Fruit fly (Drosophila melanogaster): ENCODE data around the gene CycG.

DNA sequence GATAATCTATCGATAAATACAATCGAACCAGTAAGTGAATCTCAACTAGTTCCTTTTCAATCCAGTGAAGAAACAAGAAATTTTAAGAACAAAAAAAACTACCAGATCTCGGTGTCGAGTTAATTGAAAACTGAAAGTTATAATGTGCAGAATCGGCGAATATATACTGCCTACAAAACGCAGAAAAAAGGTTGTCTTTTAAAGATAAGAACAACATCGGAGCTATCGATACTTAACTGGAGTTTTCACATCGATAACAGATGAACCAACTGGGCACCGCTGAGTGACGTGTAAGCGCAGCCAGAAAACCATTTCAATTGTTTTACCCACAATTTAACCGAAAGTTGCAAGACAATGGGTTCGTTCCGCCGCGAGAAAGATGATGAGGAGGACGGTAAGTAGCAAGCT, 40.6 kb downstream of the CycG start, which contains the start of gene gammaCOP:
- TF ChIP-seq dsf (GFP tag; optimal IDR thresholded peaks at IDR 0.05; ENCODE audit: borderline replicate concordance) (no peak), GATAd (GFP tag; optimal IDR thresholded peaks at IDR 0.05) (no peak), pan (optimal IDR thresholded peaks at IDR 0.05) (no peak), Vsx2 (GFP tag; optimal IDR thresholded peaks at IDR 0.05; ENCODE audit: partially characterized antibody) (no peak), br (GFP tag; optimal IDR thresholded peaks at IDR 0.05) (no peak), Hr78 (GFP tag; optimal IDR thresholded peaks at IDR 0.05) (no peak), fru (GFP tag; optimal IDR thresholded peaks at IDR 0.05) (no peak), Jra (GFP tag; optimal IDR thresholded peaks at IDR 0.05) (no peak), usp (GFP tag; optimal IDR thresholded peaks at IDR 0.05) (no peak), Sp1 (GFP tag; optimal IDR thresholded peaks at IDR 0.05) (no peak), CG9705 (GFP tag; optimal IDR thresholded peaks at IDR 0.05) (no peak), lola (GFP tag; optimal IDR thresholded peaks at IDR 0.05) (no peak), jim (GFP tag; optimal IDR thresholded peaks at IDR 0.05) (no peak), rgr (GFP tag; optimal IDR thresholded peaks at IDR 0.05) (no peak)
